Fruit fly (Drosophila melanogaster) whole organism, prepupa: Measurements from ENCODE around the gene Arp1.

Experiments used
- CG9139 ChIP-seq: fragments of 200-800 bp; sonication (Bioruptor generic); optimal IDR thresholded peaks from 3 replicates; lab custom pipeline; 2017; ENCODE audit warnings: missing biosample characterization, mild to moderate bottlenecking, missing genetic modification characterization
- Hr39 ChIP-seq: fragments of 200-800 bp; sonication (Bioruptor generic); optimal IDR thresholded peaks from 2 replicates; lab custom pipeline; 2016; ENCODE audit warnings: missing biosample characterization, missing genetic modification characterization
- spab ChIP-seq: fragments of 200-800 bp; sonication (Bioruptor generic); optimal IDR thresholded peaks from 2 replicates; lab custom pipeline; 2017; ENCODE audit warnings: missing biosample characterization, mild to moderate bottlenecking, missing genetic modification characterization, missing genetic modification reagents

- TF ChIP-seq CG9139 (GFP tag; lab: Kevin White, UChicago) (no peak), spab (GFP tag; lab: Kevin White, UChicago) (no peak), Hr39 (GFP tag; lab: Kevin White, UChicago) (no peak)
Observed at dm6 chr3R:12739247-12739646, 47.7 kb downstream of the Arp1 start, which contains the start of gene Ugt37A2.
